Worm (Caenorhabditis elegans): ENCODE results near the gene srj-23.

The srj-23 gene

DNA sequence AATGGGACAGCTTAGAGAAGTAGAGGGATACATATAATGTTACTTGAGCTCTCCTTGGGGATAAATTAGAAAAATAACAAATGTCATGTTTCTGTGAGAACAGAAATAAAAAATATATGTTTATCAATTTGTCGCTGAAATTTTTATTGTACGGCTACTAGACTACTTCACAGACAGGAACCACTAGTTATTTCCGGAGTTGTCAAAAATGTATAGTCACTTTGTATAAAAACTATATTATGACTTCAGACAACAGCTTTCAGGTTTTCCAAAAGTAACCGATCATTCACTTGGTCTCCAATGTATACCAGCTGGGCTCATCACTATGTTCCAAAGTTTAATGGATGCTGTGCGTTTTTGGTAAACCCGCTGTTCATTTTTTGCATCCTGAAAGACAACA lies at the start of gene srj-23:
Gene srj-23, plus strand, starts transcription at position 301 of the 400 bp plus-strand sequence.
- TF ChIP-seq F52B5.7 (tag; optimal IDR thresholded peaks at IDR 0.05) (no peak), ceh-58 (GFP tag; IDR thresholded peaks at IDR 0.05) (no peak), ceh-100 (GFP tag; IDR thresholded peaks at IDR 0.05) (no peak), F10E7.11 (tag; optimal IDR thresholded peaks at IDR 0.05) (no peak), him-1 (tag; optimal IDR thresholded peaks at IDR 0.05) (no peak), lag-1 (GFP tag; IDR thresholded peaks at IDR 0.05) (no peak), nhr-120 (GFP tag; IDR thresholded peaks at IDR 0.05) (no peak), rcor-1 (GFP tag; IDR thresholded peaks at IDR 0.05) (no peak), dpff-1 (tag; optimal IDR thresholded peaks at IDR 0.05) (no peak), atf-7 (tag; optimal IDR thresholded peaks at IDR 0.05) (no peak), nhr-27 (tag; optimal IDR thresholded peaks at IDR 0.05) (no peak), D2030.7 (GFP tag; IDR thresholded peaks at IDR 0.05) (no peak), nhr-90 (tag; optimal IDR thresholded peaks at IDR 0.05) (no peak), ccch-3 (GFP tag; optimal IDR thresholded peaks at IDR 0.05) (no peak), lin-40 (tag; optimal IDR thresholded peaks at IDR 0.05) (no peak), zim-3 (tag; optimal IDR thresholded peaks at IDR 0.05) (no peak)

DNA sequence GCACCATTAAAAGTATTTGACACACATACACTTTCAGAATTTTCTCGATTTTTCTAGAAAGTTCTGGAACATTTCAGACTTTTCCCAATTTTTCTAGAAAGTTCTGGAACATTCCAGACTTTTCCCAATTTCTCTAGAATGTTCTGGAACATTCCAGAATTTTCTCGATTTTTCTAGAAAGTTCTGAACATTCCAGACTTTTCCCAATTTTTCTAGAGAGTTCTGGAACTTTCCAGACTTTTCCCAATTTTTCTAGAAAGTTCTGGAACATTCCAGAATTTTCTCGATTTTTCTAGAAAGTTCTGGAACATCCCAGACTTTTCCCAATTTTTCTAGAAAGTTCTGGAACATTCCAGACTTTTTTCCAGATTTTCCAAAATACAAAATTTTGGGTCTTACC lies 48.0 kb upstream of the srj-23 start:
- TF ChIP-seq hsf-1 (GFP tag; IDR thresholded peaks at IDR 0.05) (peak; percentile 91; the same call in 1 of the 2 replicates), madf-6 (GFP tag; IDR thresholded peaks at IDR 0.05) (0 out of 2 replicates have a peak, but pooled peaks have one; percentile 27)

DNA sequence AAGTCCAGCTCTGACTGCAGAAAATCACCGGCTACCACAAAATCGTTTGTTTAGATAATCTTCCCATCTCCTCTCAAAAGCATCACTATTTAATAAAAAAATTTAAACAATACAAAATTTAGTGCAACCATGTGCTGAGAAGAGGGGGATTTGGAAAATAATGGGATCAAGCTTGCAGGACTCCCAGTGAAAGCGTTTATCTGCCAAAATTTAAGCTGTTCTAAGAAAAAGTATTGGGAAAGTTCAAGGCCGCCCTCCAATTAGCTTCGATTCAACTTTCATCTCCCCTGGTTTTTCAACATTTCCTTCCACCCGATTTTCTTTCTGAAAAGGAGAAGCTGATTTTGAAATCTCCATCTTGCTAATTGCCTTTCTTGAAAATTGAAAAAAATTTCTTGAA lies 43.3 kb upstream of the srj-23 start:
- TF ChIP-seq K11D2.4 (GFP tag; IDR thresholded peaks at IDR 0.05): no peak
- TF ChIP-seq F37B4.10 (GFP tag; IDR thresholded peaks at IDR 0.05): no peak
- no peak for TF ChIP-seq snpc-3.4 (tag; optimal IDR thresholded peaks at IDR 0.05)
- TF ChIP-seq bed-1 (GFP tag; IDR thresholded peaks at IDR 0.05): no peak
- TF ChIP-seq B0019.2 (GFP tag; conservative IDR thresholded peaks at IDR 0.05): no peak
- TF ChIP-seq nhr-90 (tag; optimal IDR thresholded peaks at IDR 0.05): no peak
- TF ChIP-seq mel-28 (tag; optimal IDR thresholded peaks at IDR 0.05; ENCODE audit: borderline replicate concordance): no peak
- TF ChIP-seq ceh-27 (GFP tag; optimal IDR thresholded peaks at IDR 0.05): no peak
- no peak for TF ChIP-seq lsl-1 (GFP tag; optimal IDR thresholded peaks at IDR 0.05)
- no peak for TF ChIP-seq cebp-2 (GFP tag; IDR thresholded peaks at IDR 0.05)
- no peak for TF ChIP-seq lin-40 (tag; optimal IDR thresholded peaks at IDR 0.05)
- no peak for TF ChIP-seq sdz-38 (tag; optimal IDR thresholded peaks at IDR 0.05)
- TF ChIP-seq T07F8.4 (tag; optimal IDR thresholded peaks at IDR 0.05): no peak
- no peak for TF ChIP-seq repo-1 (tag; optimal IDR thresholded peaks at IDR 0.05)
- no peak for TF ChIP-seq Y53G8AR.9 (GFP tag; conservative IDR thresholded peaks at IDR 0.05)
- TF ChIP-seq dpff-1 (tag; optimal IDR thresholded peaks at IDR 0.05): no peak
- no peak for TF ChIP-seq madf-3 (GFP tag; IDR thresholded peaks at IDR 0.05)

ce11 chrV:1410727-1411126 lies 40.7 kb upstream of the srj-23 start:
- TF ChIP-seq athp-1 (tag; optimal IDR thresholded peaks at IDR 0.05) (no peak), F10E7.11 (tag; optimal IDR thresholded peaks at IDR 0.05) (no peak), F55B11.4 (tag; optimal IDR thresholded peaks at IDR 0.05; ENCODE audit: borderline replicate concordance, insufficient read depth) (no peak), ztf-3 (GFP tag; optimal IDR thresholded peaks at IDR 0.05) (no peak), ceh-40 (GFP tag; IDR thresholded peaks at IDR 0.05) (no peak), tbx-9 (tag; optimal IDR thresholded peaks at IDR 0.05; ENCODE audit: borderline replicate concordance) (no peak), attf-3 (GFP tag; conservative IDR thresholded peaks at IDR 0.05) (no peak), rec-8 (tag; optimal IDR thresholded peaks at IDR 0.05) (no peak), unc-62 (GFP tag; optimal IDR thresholded peaks at IDR 0.05) (no peak), aptf-2 (GFP tag; conservative IDR thresholded peaks at IDR 0.05) (no peak), ztf-28 (GFP tag; IDR thresholded peaks at IDR 0.05) (no peak), pha-4 (tag; optimal IDR thresholded peaks at IDR 0.05) (no peak), madf-3 (GFP tag; IDR thresholded peaks at IDR 0.05) (no peak), lin-54 (GFP tag; optimal IDR thresholded peaks at IDR 0.05) (no peak), ceh-79 (tag; optimal IDR thresholded peaks at IDR 0.05) (no peak), lsl-1 (GFP tag; optimal IDR thresholded peaks at IDR 0.05) (no peak)
